Worm (Caenorhabditis elegans) whole organism, late embryonic: Measurements from ENCODE around the gene iff-2.

Experiments used
- T23F11.4 ChIP-seq: fragments of 200-800 bp; sonication (Bioruptor generic); optimal IDR thresholded peaks from 2 replicates; lab custom pipeline; 2018; ENCODE audit warnings: mild to moderate bottlenecking, missing genetic modification characterization, missing compliant biosample characterization
- ceh-24 ChIP-seq: sonication (generic microtip); optimal IDR thresholded peaks from 2 replicates; lab custom pipeline; 2016; ENCODE audit warnings: mild to moderate bottlenecking, missing genetic modification characterization, missing compliant biosample characterization
- elt-2 ChIP-seq: sonication (generic microtip); optimal IDR thresholded peaks from 2 replicates; lab custom pipeline; 2016; ENCODE audit warnings: missing genetic modification reagents, missing genetic modification characterization, missing compliant biosample characterization
- madf-2 ChIP-seq: sonication (generic microtip); optimal IDR thresholded peaks from 2 replicates; lab custom pipeline; 2017; ENCODE audit warnings: missing genetic modification characterization, missing compliant biosample characterization
- nfya-1 ChIP-seq: sonication (generic microtip); optimal IDR thresholded peaks from 2 replicates; lab custom pipeline; 2017; ENCODE audit warnings: missing genetic modification characterization, mild to moderate bottlenecking, missing compliant biosample characterization, antibody characterized with exemption, moderate library complexity
- nhr-232 ChIP-seq: sonication (generic microtip); optimal IDR thresholded peaks from 2 replicates; lab custom pipeline; 2016; ENCODE audit warnings: missing genetic modification characterization, missing compliant biosample characterization
- npax-4 ChIP-seq: sonication (generic microtip); optimal IDR thresholded peaks from 2 replicates; lab custom pipeline; 2016; ENCODE audit warnings: missing genetic modification characterization, missing compliant biosample characterization
- pag-3 ChIP-seq: sonication (generic microtip); optimal IDR thresholded peaks from 2 replicates; lab custom pipeline; 2016; ENCODE audit warnings: missing compliant biosample characterization, missing genetic modification characterization, borderline replicate concordance
- pha-2 ChIP-seq: sonication (generic microtip); optimal IDR thresholded peaks from 2 replicates; lab custom pipeline; 2017; ENCODE audit warnings: mild to moderate bottlenecking, missing genetic modification characterization, missing compliant biosample characterization
- pha-4 ChIP-seq: fragments of 150-350 bp; optimal IDR thresholded peaks from 2 replicates; lab custom pipeline; 2018; ENCODE audit warnings: missing biosample characterization, missing genetic modification reagents, missing genetic modification characterization
- unc-55 ChIP-seq: sonication (generic microtip); optimal IDR thresholded peaks from 2 replicates; lab custom pipeline; 2017; ENCODE audit warnings: missing biosample characterization, missing genetic modification reagents, missing genetic modification characterization
- unc-86 ChIP-seq: sonication (generic microtip); optimal IDR thresholded peaks from 2 replicates; lab custom pipeline; 2016; ENCODE audit warnings: missing genetic modification characterization, missing compliant biosample characterization

ce11 chrII:8610585-8610984 lies 49.4 kb upstream of the iff-2 start:
- no peak for TF ChIP-seq pha-4
- TF ChIP-seq T23F11.4 (GFP tag; lab: Kevin White, UChicago), result no peak
- TF ChIP-seq ceh-24 (tag; lab: Kevin White, UChicago), result no peak
- TF ChIP-seq nhr-232 (tag; lab: Kevin White, UChicago), result no peak
- TF ChIP-seq pag-3 (tag; lab: Kevin White, UChicago), result no peak
- no peak for TF ChIP-seq npax-4 (tag; lab: Kevin White, UChicago)
- TF ChIP-seq unc-55 (GFP tag; lab: Kevin White, UChicago), result no peak
- no peak for TF ChIP-seq elt-2 (tag; lab: Kevin White, UChicago)
- TF ChIP-seq nfya-1 (tag; lab: Kevin White, UChicago), result no peak
- TF ChIP-seq unc-86, result no peak
- TF ChIP-seq pha-2, result no peak
- TF ChIP-seq madf-2, result no peak
